Worm (Caenorhabditis elegans) whole organism, early embryonic: ENCODE data around the gene tni-3.

Experiments used
- B0310.2 ChIP-seq: sonication (generic microtip); optimal IDR thresholded peaks from 2 replicates; lab custom pipeline; 2016; ENCODE audit warnings: mild to moderate bottlenecking, missing genetic modification characterization, missing compliant biosample characterization
- F13C5.2 ChIP-seq: sonication (generic microtip); optimal IDR thresholded peaks from 2 replicates; lab custom pipeline; 2017; ENCODE audit warnings: mild to moderate bottlenecking, missing genetic modification characterization, inconsistent platforms, missing compliant biosample characterization
- aly-1 ChIP-seq: sonication (generic microtip); optimal IDR thresholded peaks from 2 replicates; lab custom pipeline; 2016; ENCODE audit warnings: missing genetic modification characterization, missing compliant biosample characterization
- ama-1 ChIP-seq: fragments of 150-350 bp; optimal IDR thresholded peaks from 2 replicates; lab custom pipeline; 2014
- ceh-13 ChIP-seq: fragments of 200-800 bp; sonication (Bioruptor generic); optimal IDR thresholded peaks from 2 replicates; lab custom pipeline; 2018; ENCODE audit warnings: mild to moderate bottlenecking, missing genetic modification characterization, missing compliant biosample characterization
- ceh-36 ChIP-seq: sonication (generic microtip); optimal IDR thresholded peaks from 2 replicates; lab custom pipeline; 2016; ENCODE audit warnings: missing genetic modification characterization, inconsistent platforms, missing compliant biosample characterization
- ets-7 ChIP-seq: sonication (generic microtip); optimal IDR thresholded peaks from 2 replicates; lab custom pipeline; 2016; ENCODE audit warnings: missing genotype, missing genetic modification characterization, missing compliant biosample characterization
- flt-1 ChIP-seq: fragments of 200-800 bp; sonication (Bioruptor generic); IDR thresholded peaks from 2 replicates; pipeline ENCODE4 v1.3.6; 2022; ENCODE audit warnings: missing genetic modification characterization, missing compliant biosample characterization
- hmbx-1 ChIP-seq: sonication (generic microtip); optimal IDR thresholded peaks from 2 replicates; lab custom pipeline; 2016; ENCODE audit warnings: mild to moderate bottlenecking, missing genetic modification characterization, missing compliant biosample characterization
- hmg-4 ChIP-seq: fragments of 200-800 bp; sonication (Bioruptor generic); optimal IDR thresholded peaks from 2 replicates; lab custom pipeline; 2018; ENCODE audit warnings: mild to moderate bottlenecking, missing genetic modification characterization, missing compliant biosample characterization
- hnd-1 ChIP-seq: sonication (generic microtip); optimal IDR thresholded peaks from 2 replicates; lab custom pipeline; 2016; ENCODE audit warnings: missing genetic modification characterization, missing compliant biosample characterization
- pes-1 ChIP-seq: fragments of 200-800 bp; sonication (Bioruptor generic); IDR thresholded peaks from 2 replicates; pipeline ENCODE4 v1.3.6; 2022; ENCODE audit warnings: missing genetic modification reagents, missing genetic modification characterization, missing compliant biosample characterization
- scrt-1 ChIP-seq: fragments of 200-800 bp; sonication (Bioruptor generic); IDR thresholded peaks from 2 replicates; pipeline ENCODE4 v1.3.6; 2022; ENCODE audit warnings: missing genetic modification characterization, missing compliant biosample characterization
- sea-1 ChIP-seq: fragments of 200-800 bp; sonication (Bioruptor generic); conservative IDR thresholded peaks from 2 replicates; pipeline ENCODE4 v1.3.6; 2022; ENCODE audit warnings: missing genetic modification characterization, missing compliant biosample characterization
- tbx-11 ChIP-seq: fragments of 200-800 bp; sonication (Bioruptor generic); IDR thresholded peaks from 2 replicates; pipeline ENCODE4 v1.3.6; 2022; ENCODE audit warnings: missing genetic modification characterization, missing compliant biosample characterization
- tbx-37 ChIP-seq: fragments of 200-800 bp; sonication (Bioruptor generic); conservative IDR thresholded peaks from 2 replicates; pipeline ENCODE4 v1.3.6; 2022; ENCODE audit warnings: missing genetic modification reagents, missing genetic modification characterization, missing compliant biosample characterization
- tra-4 ChIP-seq: sonication (generic microtip); optimal IDR thresholded peaks from 2 replicates; lab custom pipeline; 2017; ENCODE audit warnings: missing genetic modification characterization, missing compliant biosample characterization

Gene tni-3

ce11 chrV:16869740-16870139 is 34.8 kb upstream of the tni-3 start, which contains the start of gene clec-33:
clec-33 (minus strand) TSS chrV:16869840.
- no peak for TF ChIP-seq ets-7 (tag; lab: Kevin White, UChicago)
- no peak for TF ChIP-seq flt-1
- TF ChIP-seq sea-1 (GFP tag; lab: Robert Waterston, UW) = no peak
- TF ChIP-seq hmbx-1 = no peak
- TF ChIP-seq tbx-37 (GFP tag; lab: Robert Waterston, UW) = no peak
- TF ChIP-seq hmg-4 = no peak
- no peak for TF ChIP-seq tra-4 (tag; lab: Kevin White, UChicago)
- TF ChIP-seq F13C5.2 = no peak
- no peak for TF ChIP-seq B0310.2 (tag; lab: Kevin White, UChicago)
- TF ChIP-seq ceh-36 = no peak
- TF ChIP-seq pes-1 (GFP tag; lab: Robert Waterston, UW) = no peak
- no peak for TF ChIP-seq ceh-13 (GFP tag; lab: Kevin White, UChicago)
- TF ChIP-seq tbx-11 (GFP tag; lab: Robert Waterston, UW) = no peak
- no peak for TF ChIP-seq ama-1
- no peak for TF ChIP-seq hnd-1
- no peak for TF ChIP-seq aly-1 (tag; lab: Kevin White, UChicago)
- TF ChIP-seq scrt-1 = no peak

ce11 chrV:16865404-16865803 is 30.5 kb upstream of the tni-3 start, which contains the start of gene clec-28:
clec-28 (plus strand) TSS chrV:16865704.
- TF ChIP-seq tbx-37 (GFP tag; lab: Robert Waterston, UW) (no peak), tra-4 (tag; lab: Kevin White, UChicago) (no peak)

- no peak for TF ChIP-seq flt-1
- no peak for TF ChIP-seq tra-4 (tag; lab: Kevin White, UChicago)
- no peak for TF ChIP-seq ets-7 (tag; lab: Kevin White, UChicago)
- no peak for TF ChIP-seq tbx-37 (GFP tag; lab: Robert Waterston, UW)
Measured at ce11 chrV:16861719-16862118, 26.8 kb upstream of the tni-3 start, which contains the start of the genes clec-32 and clec-24. clec-32 (minus strand) TSS chrV:16861819. clec-24 (plus strand) TSS chrV:16862012.

ce11 chrV:16857977-16858479 is 23.1 kb upstream of the tni-3 start, which contains the start of the genes clec-31 and clec-22:
clec-31 (minus strand) TSS chrV:16858077.
clec-22 (plus strand) TSS chrV:16858429.
- no peak for TF ChIP-seq ets-7 (tag; lab: Kevin White, UChicago)
- TF ChIP-seq pes-1 (GFP tag; lab: Robert Waterston, UW) = no peak
- no peak for TF ChIP-seq tra-4 (tag; lab: Kevin White, UChicago)
- no peak for TF ChIP-seq B0310.2 (tag; lab: Kevin White, UChicago)

ce11 chrV:16853956-16854683 is 19.2 kb upstream of the tni-3 start, which contains the start of the genes clec-35 and clec-27:
clec-35 (minus strand) TSS chrV:16854056.
clec-27 (plus strand) TSS chrV:16854633.
- TF ChIP-seq F13C5.2 (no peak), ceh-36 (no peak), tbx-37 (GFP tag; lab: Robert Waterston, UW) (no peak), ceh-13 (GFP tag; lab: Kevin White, UChicago) (no peak), aly-1 (tag; lab: Kevin White, UChicago) (no peak), hnd-1 (no peak), tra-4 (tag; lab: Kevin White, UChicago) (no peak), pes-1 (GFP tag; lab: Robert Waterston, UW) (no peak), scrt-1 (no peak), ets-7 (tag; lab: Kevin White, UChicago) (no peak), hmg-4 (no peak), flt-1 (no peak), hmbx-1 (no peak)

ce11 chrV:16852002-16852401 is 17.1 kb upstream of the tni-3 start, which contains the start of gene clec-37:
clec-37 (minus strand) TSS chrV:16852102.
- TF ChIP-seq scrt-1 (no peak), pes-1 (GFP tag; lab: Robert Waterston, UW) (no peak), tra-4 (tag; lab: Kevin White, UChicago) (no peak), flt-1 (no peak), hnd-1 (no peak), tbx-11 (GFP tag; lab: Robert Waterston, UW) (no peak), ceh-13 (GFP tag; lab: Kevin White, UChicago) (no peak), B0310.2 (tag; lab: Kevin White, UChicago) (no peak), hmg-4 (no peak), sea-1 (GFP tag; lab: Robert Waterston, UW) (no peak), ceh-36 (no peak), aly-1 (tag; lab: Kevin White, UChicago) (no peak), tbx-37 (GFP tag; lab: Robert Waterston, UW) (no peak), ama-1 (no peak), hmbx-1 (no peak), ets-7 (tag; lab: Kevin White, UChicago) (no peak), F13C5.2 (no peak)

- no peak for TF ChIP-seq flt-1
- TF ChIP-seq sea-1 (GFP tag; lab: Robert Waterston, UW) = no peak
- no peak for TF ChIP-seq pes-1 (GFP tag; lab: Robert Waterston, UW)
- no peak for TF ChIP-seq scrt-1
Measured at ce11 chrV:16848498-16848897, 13.6 kb upstream of the tni-3 start, which contains the start of the genes clec-36 and clec-26. clec-36 (minus strand) TSS chrV:16848598. clec-26 (plus strand) TSS chrV:16848611.

ce11 chrV:16842941-16843340 is 8.0 kb upstream of the tni-3 start, which contains the start of gene clec-25:
clec-25 (plus strand) TSS chrV:16843241.
- no peak for TF ChIP-seq scrt-1
- no peak for TF ChIP-seq tbx-37 (GFP tag; lab: Robert Waterston, UW)
- TF ChIP-seq sea-1 (GFP tag; lab: Robert Waterston, UW) = no peak
- TF ChIP-seq ama-1 = no peak
- TF ChIP-seq pes-1 (GFP tag; lab: Robert Waterston, UW) = no peak
- no peak for TF ChIP-seq tbx-11 (GFP tag; lab: Robert Waterston, UW)
- TF ChIP-seq ceh-13 (GFP tag; lab: Kevin White, UChicago) = no peak
- no peak for TF ChIP-seq ceh-36
